Worm (Caenorhabditis elegans) whole organism, late embryonic: ENCODE results near the gene rpl-32.

Experiments used
- C08G9.2 ChIP-seq: sonication (generic microtip); optimal IDR thresholded peaks from 2 replicates; lab custom pipeline; 2016; ENCODE audit warnings: mild to moderate bottlenecking, missing genetic modification characterization, moderate library complexity, missing compliant biosample characterization
- C38D4.7 ChIP-seq: fragments of 200-800 bp; sonication (Bioruptor generic); optimal IDR thresholded peaks from 2 replicates; lab custom pipeline; 2018; ENCODE audit warnings: mild to moderate bottlenecking, missing genetic modification characterization, moderate library complexity, missing compliant biosample characterization
- F13H6.1 ChIP-seq: sonication (generic microtip); optimal IDR thresholded peaks from 2 replicates; lab custom pipeline; 2016; ENCODE audit warnings: missing genetic modification characterization, missing compliant biosample characterization
- K02D7.2 ChIP-seq: sonication (generic microtip); optimal IDR thresholded peaks from 2 replicates; lab custom pipeline; 2017; ENCODE audit warnings: mild to moderate bottlenecking, missing genetic modification characterization, missing compliant biosample characterization
- ahr-1 ChIP-seq: sonication (generic microtip); optimal IDR thresholded peaks from 2 replicates; lab custom pipeline; 2016; ENCODE audit warnings: missing genetic modification characterization, missing compliant biosample characterization
- ama-1 ChIP-seq: fragments of 150-350 bp; optimal IDR thresholded peaks from 2 replicates; lab custom pipeline; 2014
- ceh-18 ChIP-seq: sonication (generic microtip); optimal IDR thresholded peaks from 2 replicates; lab custom pipeline; 2016; ENCODE audit warnings: missing genetic modification characterization, missing compliant biosample characterization
- ceh-2 ChIP-seq: sonication (generic microtip); optimal IDR thresholded peaks from 2 replicates; lab custom pipeline; 2016; ENCODE audit warnings: missing genotype, missing genetic modification characterization, missing compliant biosample characterization
- ceh-22 ChIP-seq: sonication (generic microtip); optimal IDR thresholded peaks from 2 replicates; lab custom pipeline; 2017; ENCODE audit warnings: missing biosample characterization, missing genetic modification characterization
- ceh-24 ChIP-seq: sonication (generic microtip); optimal IDR thresholded peaks from 2 replicates; lab custom pipeline; 2016; ENCODE audit warnings: mild to moderate bottlenecking, missing genetic modification characterization, missing compliant biosample characterization
- ceh-30 ChIP-seq: fragments of 150-350 bp; optimal IDR thresholded peaks from 2 replicates; lab custom pipeline; 2014; ENCODE audit warnings: missing biosample characterization, missing genetic modification characterization
- ceh-31 ChIP-seq: sonication (generic microtip); optimal IDR thresholded peaks from 2 replicates; lab custom pipeline; 2016; ENCODE audit warnings: missing genetic modification characterization, missing compliant biosample characterization
- ceh-45 ChIP-seq: fragments of 200-800 bp; sonication (Bioruptor generic); IDR thresholded peaks from 2 replicates; pipeline ENCODE4 v1.3.6; 2022; ENCODE audit warnings: missing genetic modification reagents, missing genetic modification characterization, missing compliant biosample characterization
- ceh-9 ChIP-seq: sonication (generic microtip); optimal IDR thresholded peaks from 2 replicates; lab custom pipeline; 2016; ENCODE audit warnings: mild to moderate bottlenecking, missing genetic modification characterization, inconsistent platforms, missing compliant biosample characterization
- elt-4 ChIP-seq: sonication (generic microtip); optimal IDR thresholded peaks from 2 replicates; lab custom pipeline; 2016; ENCODE audit warnings: missing genetic modification characterization, missing compliant biosample characterization
- ets-4 ChIP-seq: sonication (generic microtip); optimal IDR thresholded peaks from 2 replicates; lab custom pipeline; 2016; ENCODE audit warnings: missing genetic modification characterization, missing compliant biosample characterization
- eyg-1 ChIP-seq: sonication (generic microtip); optimal IDR thresholded peaks from 2 replicates; lab custom pipeline; 2016; ENCODE audit warnings: missing genotype, missing genetic modification characterization, missing compliant biosample characterization
- fax-1 ChIP-seq: sonication (generic microtip); optimal IDR thresholded peaks from 2 replicates; lab custom pipeline; 2016; ENCODE audit warnings: missing genotype, missing genetic modification characterization, missing compliant biosample characterization
- fkh-10 ChIP-seq: fragments of 150-350 bp; optimal IDR thresholded peaks from 2 replicates; lab custom pipeline; 2014; ENCODE audit warnings: missing biosample characterization, missing genetic modification reagents, missing genetic modification characterization
- gmeb-2 ChIP-seq: sonication (generic microtip); optimal IDR thresholded peaks from 2 replicates; lab custom pipeline; 2016; ENCODE audit warnings: missing genetic modification characterization, inconsistent platforms, missing compliant biosample characterization
- hlh-15 ChIP-seq: sonication (generic microtip); optimal IDR thresholded peaks from 2 replicates; lab custom pipeline; 2016; ENCODE audit warnings: missing genetic modification characterization, missing compliant biosample characterization
- hlh-6 ChIP-seq: sonication (generic microtip); optimal IDR thresholded peaks from 2 replicates; lab custom pipeline; 2016; ENCODE audit warnings: missing genotype, missing genetic modification characterization, missing compliant biosample characterization
- hlh-8 ChIP-seq: sonication (generic microtip); optimal IDR thresholded peaks from 2 replicates; lab custom pipeline; 2016; ENCODE audit warnings: missing genotype, missing genetic modification characterization, missing compliant biosample characterization
- madf-2 ChIP-seq: sonication (generic microtip); optimal IDR thresholded peaks from 2 replicates; lab custom pipeline; 2017; ENCODE audit warnings: missing genetic modification characterization, missing compliant biosample characterization
- mec-3 ChIP-seq: sonication (generic microtip); optimal IDR thresholded peaks from 2 replicates; lab custom pipeline; 2016; ENCODE audit warnings: borderline replicate concordance, missing genetic modification characterization, missing compliant biosample characterization
- nhr-11 ChIP-seq: fragments of 150-350 bp; optimal IDR thresholded peaks from 2 replicates; lab custom pipeline; 2014; ENCODE audit warnings: missing biosample characterization, missing genetic modification characterization
- nhr-232 ChIP-seq: sonication (generic microtip); optimal IDR thresholded peaks from 2 replicates; lab custom pipeline; 2016; ENCODE audit warnings: missing genetic modification characterization, missing compliant biosample characterization
- odd-2 ChIP-seq: sonication (generic microtip); optimal IDR thresholded peaks from 2 replicates; lab custom pipeline; 2017; ENCODE audit warnings: antibody characterized with exemption, mild to moderate bottlenecking, missing genetic modification characterization, missing compliant biosample characterization
- pag-3 ChIP-seq: sonication (generic microtip); optimal IDR thresholded peaks from 2 replicates; lab custom pipeline; 2016; ENCODE audit warnings: missing compliant biosample characterization, missing genetic modification characterization, borderline replicate concordance
- pat-9 ChIP-seq: fragments of 200-800 bp; sonication (Bioruptor generic); optimal IDR thresholded peaks from 2 replicates; lab custom pipeline; 2018; ENCODE audit warnings: mild to moderate bottlenecking, missing genetic modification characterization, moderate library complexity, missing compliant biosample characterization
- pax-1 ChIP-seq: fragments of 150-350 bp; optimal IDR thresholded peaks from 2 replicates; lab custom pipeline; 2014; ENCODE audit warnings: missing biosample characterization, missing genetic modification characterization
- pha-4 ChIP-seq: fragments of 150-350 bp; optimal IDR thresholded peaks from 2 replicates; lab custom pipeline; 2018; ENCODE audit warnings: missing biosample characterization, missing genetic modification reagents, missing genetic modification characterization
- pqm-1 ChIP-seq: sonication (generic microtip); optimal IDR thresholded peaks from 2 replicates; lab custom pipeline; 2016; ENCODE audit warnings: missing genetic modification characterization, missing compliant biosample characterization
- ref-2 ChIP-seq: sonication (generic microtip); optimal IDR thresholded peaks from 2 replicates; lab custom pipeline; 2016; ENCODE audit warnings: missing genetic modification characterization, missing compliant biosample characterization
- sdc-2 ChIP-seq: sonication (generic microtip); optimal IDR thresholded peaks from 2 replicates; lab custom pipeline; 2016; ENCODE audit warnings: missing genotype, missing genetic modification characterization, missing compliant biosample characterization
- sox-2 ChIP-seq: fragments of 200-800 bp; sonication (Bioruptor generic); IDR thresholded peaks from 2 replicates; pipeline ENCODE4 v1.3.6; 2022; ENCODE audit warnings: missing genetic modification reagents, missing genetic modification characterization, missing compliant biosample characterization
- tbx-7 ChIP-seq: sonication (generic microtip); optimal IDR thresholded peaks from 2 replicates; lab custom pipeline; 2016; ENCODE audit warnings: missing genotype, missing genetic modification characterization, missing compliant biosample characterization
- unc-55 ChIP-seq: sonication (generic microtip); optimal IDR thresholded peaks from 2 replicates; lab custom pipeline; 2017; ENCODE audit warnings: missing biosample characterization, missing genetic modification reagents, missing genetic modification characterization
- unc-86 ChIP-seq: sonication (generic microtip); optimal IDR thresholded peaks from 2 replicates; lab custom pipeline; 2016; ENCODE audit warnings: missing genetic modification characterization, missing compliant biosample characterization
- ztf-16 ChIP-seq: sonication (generic microtip); optimal IDR thresholded peaks from 2 replicates; lab custom pipeline; 2017; ENCODE audit warnings: missing genetic modification characterization, missing compliant biosample characterization

The rpl-32 gene

ce11 chrII:9086308-9086707, 29.4 kb upstream of the rpl-32 start, which contains the start of gene hlh-3:
Gene hlh-3, plus strand, starts transcription at chrII:9086608.
- no peak for TF ChIP-seq K02D7.2
- no peak for TF ChIP-seq unc-86 (tag; lab: Kevin White, UChicago)
- no peak for TF ChIP-seq ama-1 (lab: Kevin White, UChicago)
- TF ChIP-seq ceh-45 (GFP tag; lab: Robert Waterston, UW), result no peak
- no peak for TF ChIP-seq fkh-10 (GFP tag; lab: Kevin White, UChicago)
- no peak for TF ChIP-seq odd-2 (tag; lab: Kevin White, UChicago)
- no peak for TF ChIP-seq hlh-6 (tag; lab: Kevin White, UChicago)
- no peak for TF ChIP-seq hlh-15 (tag; lab: Kevin White, UChicago)
- TF ChIP-seq mec-3, result no peak
- no peak for TF ChIP-seq ref-2 (tag; lab: Kevin White, UChicago)
- no peak for TF ChIP-seq pax-1
- no peak for TF ChIP-seq ets-4 (tag; lab: Kevin White, UChicago)
- TF ChIP-seq C08G9.2 (tag; lab: Kevin White, UChicago), result no peak
- no peak for TF ChIP-seq sox-2 (GFP tag; lab: Robert Waterston, UW)
- no peak for TF ChIP-seq fax-1 (tag; lab: Kevin White, UChicago)
- TF ChIP-seq hlh-8 (tag; lab: Kevin White, UChicago), result no peak
- TF ChIP-seq nhr-11 (tag; lab: Kevin White, UChicago), result no peak

- TF ChIP-seq ceh-31 (tag; lab: Kevin White, UChicago) (no peak), ahr-1 (no peak), nhr-232 (tag; lab: Kevin White, UChicago) (no peak), C38D4.7 (GFP tag; lab: Kevin White, UChicago) (no peak), pag-3 (tag; lab: Kevin White, UChicago) (no peak), pha-4 (no peak), madf-2 (no peak), tbx-7 (tag; lab: Kevin White, UChicago) (no peak), F13H6.1 (tag; lab: Kevin White, UChicago) (no peak), elt-4 (tag; lab: Kevin White, UChicago) (no peak), pqm-1 (tag; lab: Kevin White, UChicago) (no peak)
These were observed 26.2 kb upstream of the rpl-32 start, which contains the start of gene sysm-1 for ce11 chrII:9083093-9083492. Gene sysm-1, minus strand, starts transcription at chrII:9083193.

- TF ChIP-seq C08G9.2 (tag; lab: Kevin White, UChicago), result no peak
- TF ChIP-seq ceh-45 (GFP tag; lab: Robert Waterston, UW), result no peak
- TF ChIP-seq elt-4 (tag; lab: Kevin White, UChicago), result no peak
- TF ChIP-seq ets-4 (tag; lab: Kevin White, UChicago), result no peak
- TF ChIP-seq pat-9 (tag; lab: Kevin White, UChicago), result no peak
- TF ChIP-seq eyg-1 (tag; lab: Kevin White, UChicago), result no peak
- no peak for TF ChIP-seq sdc-2 (tag; lab: Kevin White, UChicago)
- no peak for TF ChIP-seq odd-2 (tag; lab: Kevin White, UChicago)
- no peak for TF ChIP-seq K02D7.2
- no peak for TF ChIP-seq ceh-9 (tag; lab: Kevin White, UChicago)
- TF ChIP-seq ceh-22 (tag; lab: Kevin White, UChicago), result no peak
- no peak for TF ChIP-seq ceh-18 (tag; lab: Kevin White, UChicago)
- TF ChIP-seq ahr-1, result no peak
- no peak for TF ChIP-seq ceh-24 (tag; lab: Kevin White, UChicago)
- TF ChIP-seq nhr-11 (tag; lab: Kevin White, UChicago), result no peak
- TF ChIP-seq ceh-30, result no peak
- TF ChIP-seq, all 69 proteins: peak for 0
These were observed 21.5 kb upstream of the rpl-32 start for ce11 chrII:9078351-9078750.

- TF ChIP-seq unc-55 (peak; percentile 32), fkh-10 (GFP tag; lab: Kevin White, UChicago) (no peak), ztf-16 (no peak), ets-4 (tag; lab: Kevin White, UChicago) (no peak), ceh-2 (tag; lab: Kevin White, UChicago) (no peak), ceh-18 (tag; lab: Kevin White, UChicago) (peak; percentile 35), gmeb-2 (tag; lab: Kevin White, UChicago) (no peak)
These were observed 19.4 kb upstream of the rpl-32 start for ce11 chrII:9076098-9076879.
